Worm (Caenorhabditis elegans): ENCODE measurements around the gene zhit-3.

DNA sequence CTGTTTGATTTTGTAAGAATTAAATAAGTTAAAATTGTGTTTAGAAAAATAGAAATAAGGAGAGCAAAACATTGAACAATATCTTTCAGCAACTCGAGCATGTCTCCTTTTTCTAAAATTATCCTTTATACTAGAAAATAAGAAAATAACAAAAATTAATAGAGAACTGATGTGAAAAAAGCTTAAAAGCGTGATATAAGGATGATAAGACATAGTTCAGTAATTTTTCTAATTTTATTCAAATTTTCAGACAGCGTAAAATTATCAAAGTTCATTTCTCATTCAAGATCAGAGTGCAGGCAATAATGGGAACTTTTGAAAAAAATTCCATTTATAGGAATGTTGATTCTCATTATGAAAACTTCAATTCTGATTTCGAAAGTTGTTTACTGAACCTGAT lies 21.4 kb upstream of the zhit-3 start, which contains the start of gene str-182:
- no peak for TF ChIP-seq nhr-77 (tag; optimal IDR thresholded peaks at IDR 0.05)
- no peak for TF ChIP-seq jun-1 (tag; optimal IDR thresholded peaks at IDR 0.05)
- no peak for TF ChIP-seq nhr-28 (tag; optimal IDR thresholded peaks at IDR 0.05)
- TF ChIP-seq nfya-1 (tag; optimal IDR thresholded peaks at IDR 0.05; ENCODE audit: insufficient read depth) = no peak
- no peak for TF ChIP-seq ama-1 (optimal IDR thresholded peaks at IDR 0.05)
- TF ChIP-seq elt-2 (tag; optimal IDR thresholded peaks at IDR 0.05) = no peak
- no peak for TF ChIP-seq zag-1 (tag; optimal IDR thresholded peaks at IDR 0.05)
- no peak for TF ChIP-seq unc-62 (GFP tag; optimal IDR thresholded peaks at IDR 0.05)
